Fruit fly (Drosophila melanogaster): Measurements from ENCODE around the gene CG11722.

The CG11722 gene

dm6 chr3R:10089171-10089664 lies 43.9 kb upstream of the CG11722 start (continued):
- peak; percentile 62 for TF ChIP-seq CG1832 (GFP tag; optimal IDR thresholded peaks at IDR 0.05)
- no peak for TF ChIP-seq az2 (GFP tag; optimal IDR thresholded peaks at IDR 0.05)
- TF ChIP-seq Nf-YC (tag; optimal IDR thresholded peaks at IDR 0.05), result peak; percentile 32
- TF ChIP-seq CG18011 (GFP tag; optimal IDR thresholded peaks at IDR 0.05), result no peak
- no peak for TF ChIP-seq jing (GFP tag; optimal IDR thresholded peaks at IDR 0.05)
- no peak for TF ChIP-seq MESR4 (GFP tag; optimal IDR thresholded peaks at IDR 0.05)
- no peak for TF ChIP-seq salm (tag; optimal IDR thresholded peaks at IDR 0.05)
- TF ChIP-seq Lhr (GFP tag; optimal IDR thresholded peaks at IDR 0.05), result no peak
- TF ChIP-seq Dip3 (GFP tag; optimal IDR thresholded peaks at IDR 0.05), result no peak
- TF ChIP-seq Jarid2 (GFP tag; optimal IDR thresholded peaks at IDR 0.05), result no peak
- TF ChIP-seq CG34422 (GFP tag; IDR thresholded peaks at IDR 0.05), result peak; percentile 20; the same call in 1 of the 3 replicates
- TF ChIP-seq Lim3 (GFP tag; IDR thresholded peaks at IDR 0.05), result no peak
- no peak for TF ChIP-seq Atf-2 (GFP tag; optimal IDR thresholded peaks at IDR 0.05)
- no peak for TF ChIP-seq gro (GFP tag; optimal IDR thresholded peaks at IDR 0.05)
- TF ChIP-seq CG2129 (GFP tag; IDR thresholded peaks at IDR 0.05; ENCODE audit: partially characterized antibody), result no peak
- peak; percentile 78 for TF ChIP-seq cg (GFP tag; optimal IDR thresholded peaks at IDR 0.05)
- no peak for TF ChIP-seq CG10366 (GFP tag; IDR thresholded peaks at IDR 0.05)
- no peak for TF ChIP-seq Sox100B (GFP tag; optimal IDR thresholded peaks at IDR 0.05)
- peak; percentile 96 for TF ChIP-seq ftz-f1 (GFP tag; optimal IDR thresholded peaks at IDR 0.05)
- no peak for TF ChIP-seq shn (GFP tag; optimal IDR thresholded peaks at IDR 0.05)
- no peak for TF ChIP-seq CG16863 (GFP tag; optimal IDR thresholded peaks at IDR 0.05)
- peak; percentile 66 for TF ChIP-seq klu (GFP tag; IDR thresholded peaks at IDR 0.05)
- no peak for TF ChIP-seq sens-2 (GFP tag; IDR thresholded peaks at IDR 0.05)
- TF ChIP-seq ap (GFP tag; IDR thresholded peaks at IDR 0.05), result no peak
- TF ChIP-seq chif (GFP tag; optimal IDR thresholded peaks at IDR 0.05), result no peak
- TF ChIP-seq wdn (GFP tag; IDR thresholded peaks at IDR 0.05), result no peak
- TF ChIP-seq nom (GFP tag; optimal IDR thresholded peaks at IDR 0.05), result peak; percentile 25
- TF ChIP-seq ro (GFP tag; IDR thresholded peaks at IDR 0.05), result no peak
- no peak for TF ChIP-seq Dad (GFP tag; optimal IDR thresholded peaks at IDR 0.05)
- no peak for TF ChIP-seq CG9797 (GFP tag; optimal IDR thresholded peaks at IDR 0.05)
- TF ChIP-seq CG8478 (optimal IDR thresholded peaks at IDR 0.05), result no peak
- TF ChIP-seq ewg (GFP tag; optimal IDR thresholded peaks at IDR 0.05), result peak; percentile 68
- TF ChIP-seq Meics (GFP tag; optimal IDR thresholded peaks at IDR 0.05), result no peak
- TF ChIP-seq Stat92E (GFP tag; optimal IDR thresholded peaks at IDR 0.05), result no peak
- TF ChIP-seq inv (GFP tag; IDR thresholded peaks at IDR 0.05; ENCODE audit: partially characterized antibody), result no peak
- TF ChIP-seq rib (GFP tag; IDR thresholded peaks at IDR 0.05), result no peak
- TF ChIP-seq CG14860 (GFP tag; IDR thresholded peaks at IDR 0.05; ENCODE audit: partially characterized antibody), result no peak
- TF ChIP-seq lmd (GFP tag; IDR thresholded peaks at IDR 0.05), result no peak
- no peak for TF ChIP-seq CG9932 (GFP tag; IDR thresholded peaks at IDR 0.05)
- TF ChIP-seq run (tag; optimal IDR thresholded peaks at IDR 0.05), result no peak
- peak; percentile 74 for TF ChIP-seq sd (tag; optimal IDR thresholded peaks at IDR 0.05)
- TF ChIP-seq CHES-1-like (GFP tag; optimal IDR thresholded peaks at IDR 0.05), result no peak
- 0 out of 3 replicates have a peak, but pooled peaks have one; percentile 18 for TF ChIP-seq Opbp (GFP tag; IDR thresholded peaks at IDR 0.05; ENCODE audit: partially characterized antibody)
- TF ChIP-seq dimm (GFP tag; IDR thresholded peaks at IDR 0.05), result no peak
- TF ChIP-seq Hmr (GFP tag; optimal IDR thresholded peaks at IDR 0.05), result no peak
- no peak for TF ChIP-seq CG33213 (GFP tag; optimal IDR thresholded peaks at IDR 0.05)
- no peak for TF ChIP-seq Xbp1 (GFP tag; optimal IDR thresholded peaks at IDR 0.05)
- no peak for TF ChIP-seq CG31441 (GFP tag; IDR thresholded peaks at IDR 0.05)
- no peak for TF ChIP-seq sim (GFP tag; IDR thresholded peaks at IDR 0.05)
- TF ChIP-seq Scr (GFP tag; IDR thresholded peaks at IDR 0.05; ENCODE audit: partially characterized antibody), result no peak
- no peak for TF ChIP-seq grau (tag; optimal IDR thresholded peaks at IDR 0.05)

Measured in whole organism, embryonic.